Worm (Caenorhabditis elegans): Measurements from ENCODE around the gene C25G4.8.

DNA sequence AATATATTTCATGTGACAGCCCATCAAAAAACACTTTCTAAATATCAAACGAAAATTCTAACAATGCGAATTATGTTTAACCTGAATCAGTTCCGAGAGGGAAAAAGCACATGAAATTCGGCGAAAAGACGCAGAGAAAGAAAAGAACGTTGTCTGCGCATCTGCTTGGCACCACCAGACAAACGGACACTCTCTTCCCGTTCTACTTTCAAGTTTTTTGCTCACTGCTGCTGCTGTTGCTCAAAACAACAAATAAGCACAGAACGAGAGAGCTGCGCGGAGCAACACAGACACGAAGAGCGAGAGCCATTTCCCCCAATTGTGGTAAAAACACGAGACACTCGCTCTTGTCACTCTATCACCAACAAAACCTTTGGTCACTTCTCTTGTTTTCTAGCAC lies 1.6 kb upstream of the C25G4.8 start:
- TF ChIP-seq tbx-2 (tag; optimal IDR thresholded peaks at IDR 0.05): no peak
- TF ChIP-seq pha-4 (tag; optimal IDR thresholded peaks at IDR 0.05): no peak
- no peak for TF ChIP-seq ttx-3 (tag; optimal IDR thresholded peaks at IDR 0.05)
- TF ChIP-seq ets-4 (tag; optimal IDR thresholded peaks at IDR 0.05): no peak
- TF ChIP-seq madf-2 (tag; optimal IDR thresholded peaks at IDR 0.05): no peak
- TF ChIP-seq ahr-1 (tag; optimal IDR thresholded peaks at IDR 0.05): no peak
- TF ChIP-seq lin-11 (tag; optimal IDR thresholded peaks at IDR 0.05): no peak
- TF ChIP-seq fkh-10 (GFP tag; optimal IDR thresholded peaks at IDR 0.05): no peak
- no peak for TF ChIP-seq ama-1 (optimal IDR thresholded peaks at IDR 0.05)
